Worm (Caenorhabditis elegans): ENCODE data around the gene F28H7.2.
A peak's percentile ranks its signal among the peaks of the same experiment; 100 is the strongest.

The F28H7.2 gene

DNA sequence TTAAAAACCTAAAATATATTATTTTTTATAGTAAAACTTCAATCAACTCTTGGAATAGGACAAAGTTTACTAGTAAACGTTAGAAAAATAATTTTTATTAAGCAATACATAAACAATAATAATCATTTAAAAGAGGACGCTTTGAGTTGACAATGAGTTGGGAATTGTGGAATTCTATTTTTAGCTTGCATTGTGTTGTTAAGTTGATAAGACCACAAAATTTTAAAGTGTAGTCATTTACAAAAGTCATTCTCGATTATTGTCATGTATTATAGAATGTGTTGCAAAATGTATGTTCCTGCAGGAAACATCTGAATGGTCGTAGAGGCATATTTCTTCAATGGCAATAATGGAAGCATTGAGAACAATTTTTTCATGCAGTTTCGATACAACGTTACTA, 36.7 kb upstream of the F28H7.2 start:
- no peak for TF ChIP-seq unc-39 (tag; optimal IDR thresholded peaks at IDR 0.05)
- no peak for TF ChIP-seq sem-2 (GFP tag; optimal IDR thresholded peaks at IDR 0.05)
- no peak for TF ChIP-seq flh-1 (GFP tag; optimal IDR thresholded peaks at IDR 0.05)
- TF ChIP-seq M03D4.4 (tag; optimal IDR thresholded peaks at IDR 0.05): no peak

- TF ChIP-seq unc-120 (tag; optimal IDR thresholded peaks at IDR 0.05; ENCODE audit: poor library complexity, severe bottlenecking): peak; percentile 16
- no peak for TF ChIP-seq nhr-76 (tag; optimal IDR thresholded peaks at IDR 0.05)
Measured at ce11 chrV:10711829-10712607, 35.7 kb upstream of the F28H7.2 start.

ce11 chrV:10712608-10712900, 35.1 kb upstream of the F28H7.2 start:
- no peak for TF ChIP-seq drap-1 (GFP tag; optimal IDR thresholded peaks at IDR 0.05)
- no peak for TF ChIP-seq mep-1 (tag; optimal IDR thresholded peaks at IDR 0.05)
- TF ChIP-seq unc-39 (tag; optimal IDR thresholded peaks at IDR 0.05): no peak
- TF ChIP-seq lin-32 (GFP tag; optimal IDR thresholded peaks at IDR 0.05): no peak
- no peak for TF ChIP-seq snpc-4 (tag; optimal IDR thresholded peaks at IDR 0.05)
- no peak for TF ChIP-seq sptf-1 (tag; optimal IDR thresholded peaks at IDR 0.05)
- TF ChIP-seq ceh-39 (tag; optimal IDR thresholded peaks at IDR 0.05): no peak

- TF ChIP-seq bed-3 (GFP tag; optimal IDR thresholded peaks at IDR 0.05) (no peak), ceh-83 (GFP tag; optimal IDR thresholded peaks at IDR 0.05) (no peak), unc-120 (tag; optimal IDR thresholded peaks at IDR 0.05; ENCODE audit: poor library complexity, severe bottlenecking) (no peak), sem-2 (GFP tag; optimal IDR thresholded peaks at IDR 0.05) (no peak), drap-1 (GFP tag; optimal IDR thresholded peaks at IDR 0.05) (no peak), nhr-76 (tag; optimal IDR thresholded peaks at IDR 0.05) (no peak), ztf-11 (tag; optimal IDR thresholded peaks at IDR 0.05) (no peak), mls-2 (tag; optimal IDR thresholded peaks at IDR 0.05) (no peak)
Measured at ce11 chrV:10713704-10714239, 33.9 kb upstream of the F28H7.2 start.

DNA sequence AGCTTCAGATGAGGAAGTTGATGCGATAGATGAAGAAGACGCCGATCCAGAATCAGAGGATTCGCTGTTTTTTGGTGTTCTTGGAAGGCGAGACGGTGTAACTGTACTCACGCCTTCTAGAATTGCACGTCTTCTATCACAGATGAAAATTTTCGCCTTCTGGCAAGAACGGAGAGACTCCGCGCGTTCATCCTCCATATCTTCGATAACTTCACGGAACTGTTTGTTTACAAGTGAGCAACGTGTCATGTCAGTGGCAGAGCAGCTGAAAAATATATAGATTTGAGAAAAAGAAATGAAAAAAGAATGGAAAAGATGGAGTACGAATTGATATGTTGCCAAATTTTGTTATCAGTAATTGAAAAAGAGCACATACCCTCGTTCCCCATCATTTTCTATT, 33.1 kb upstream of the F28H7.2 start:
- no peak for TF ChIP-seq lin-13 (tag; optimal IDR thresholded peaks at IDR 0.05)
- TF ChIP-seq hlh-1 (tag; optimal IDR thresholded peaks at IDR 0.05): no peak
- TF ChIP-seq ceh-83 (GFP tag; optimal IDR thresholded peaks at IDR 0.05): no peak
- TF ChIP-seq bed-3 (GFP tag; optimal IDR thresholded peaks at IDR 0.05): no peak
- no peak for TF ChIP-seq snpc-4 (tag; optimal IDR thresholded peaks at IDR 0.05)
- TF ChIP-seq lsy-2 (tag; optimal IDR thresholded peaks at IDR 0.05): no peak
- TF ChIP-seq unc-62 (GFP tag; optimal IDR thresholded peaks at IDR 0.05): no peak
- no peak for TF ChIP-seq ceh-39 (tag; optimal IDR thresholded peaks at IDR 0.05)
- TF ChIP-seq ztf-11 (tag; optimal IDR thresholded peaks at IDR 0.05): no peak
- no peak for TF ChIP-seq sptf-1 (tag; optimal IDR thresholded peaks at IDR 0.05)
- no peak for TF ChIP-seq pha-4 (tag; optimal IDR thresholded peaks at IDR 0.05)
- TF ChIP-seq blmp-1 (tag; optimal IDR thresholded peaks at IDR 0.05): no peak

DNA sequence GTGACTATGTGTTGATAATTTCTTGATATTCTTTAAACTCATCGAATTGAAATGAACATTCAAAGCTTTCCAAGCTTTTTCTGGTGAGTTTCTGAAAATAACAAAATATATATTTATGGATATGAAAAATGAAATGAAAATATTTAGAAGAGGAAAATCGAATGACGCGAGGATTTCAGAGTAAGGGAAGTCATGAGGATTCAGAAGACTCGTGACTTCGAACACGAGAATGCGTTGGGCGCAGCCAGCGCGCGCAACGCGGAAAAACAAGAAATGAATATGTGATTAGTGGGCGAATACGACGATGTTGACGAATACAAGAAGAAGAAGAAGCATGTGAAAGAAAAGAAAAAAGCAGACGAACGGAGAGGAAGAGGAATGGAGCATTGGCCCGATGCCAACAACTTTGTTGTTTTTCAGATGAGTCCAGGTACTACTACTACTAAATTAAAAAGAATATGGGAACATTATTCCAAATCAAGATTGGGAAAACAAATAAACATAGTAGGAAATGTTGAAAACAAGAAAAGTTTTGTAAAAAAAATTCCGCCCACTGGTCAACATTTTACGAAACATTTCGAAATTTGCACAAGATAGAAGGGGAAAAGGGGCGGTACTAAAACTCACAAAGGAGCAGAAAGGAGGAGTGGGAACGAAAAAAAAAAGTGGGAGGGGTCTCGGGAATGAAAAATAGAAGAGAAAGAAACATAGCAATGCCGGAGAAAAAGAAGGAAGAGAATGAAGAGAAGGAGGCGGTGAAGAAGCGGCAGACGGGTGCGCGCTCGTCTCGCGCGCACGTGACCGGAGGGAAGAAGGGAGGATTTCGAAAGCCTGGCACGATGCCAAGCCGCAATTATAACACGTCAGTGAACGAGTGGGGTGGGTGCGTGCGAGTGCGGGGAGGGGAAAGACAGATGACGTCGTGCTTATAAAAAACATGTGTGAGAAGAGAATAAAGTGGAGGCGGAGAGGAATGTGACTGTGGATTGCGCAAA, 32.2 kb upstream of the F28H7.2 start:
- TF ChIP-seq nhr-28 (tag; optimal IDR thresholded peaks at IDR 0.05): no peak
- TF ChIP-seq ceh-83 (GFP tag; optimal IDR thresholded peaks at IDR 0.05): peak; percentile 47
- peak; percentile 85 for TF ChIP-seq sptf-1 (tag; optimal IDR thresholded peaks at IDR 0.05)
- TF ChIP-seq zip-8 (tag; optimal IDR thresholded peaks at IDR 0.05): no peak
- no peak for TF ChIP-seq snpc-4 (tag; optimal IDR thresholded peaks at IDR 0.05)
- no peak for TF ChIP-seq lin-32 (GFP tag; optimal IDR thresholded peaks at IDR 0.05)
- peak; percentile 48 for TF ChIP-seq nhr-237 (tag; optimal IDR thresholded peaks at IDR 0.05)
- no peak for TF ChIP-seq blmp-1 (tag; optimal IDR thresholded peaks at IDR 0.05)
- no peak for TF ChIP-seq ceh-39 (tag; optimal IDR thresholded peaks at IDR 0.05)
- peak; percentile 65 for TF ChIP-seq hlh-1 (tag; optimal IDR thresholded peaks at IDR 0.05)
- TF ChIP-seq cnd-1 (tag; optimal IDR thresholded peaks at IDR 0.05): peak; percentile 53
- peak; percentile 57 for TF ChIP-seq nhr-2 (tag; optimal IDR thresholded peaks at IDR 0.05)
- peak; percentile 23 for TF ChIP-seq mep-1 (tag; optimal IDR thresholded peaks at IDR 0.05)
- TF ChIP-seq unc-39 (tag; optimal IDR thresholded peaks at IDR 0.05): no peak
- peak; percentile 57 for TF ChIP-seq drap-1 (GFP tag; optimal IDR thresholded peaks at IDR 0.05)
- TF ChIP-seq sem-2 (GFP tag; optimal IDR thresholded peaks at IDR 0.05): no peak
- TF ChIP-seq mls-2 (tag; optimal IDR thresholded peaks at IDR 0.05): peak; percentile 78
- TF ChIP-seq unc-120 (tag; optimal IDR thresholded peaks at IDR 0.05; ENCODE audit: poor library complexity, severe bottlenecking): peak; percentile 36
- TF ChIP-seq mab-5 (tag; optimal IDR thresholded peaks at IDR 0.05): no peak
- TF ChIP-seq M03D4.4 (tag; optimal IDR thresholded peaks at IDR 0.05): peak; percentile 2
- peak; percentile 47 for TF ChIP-seq tbx-8 (GFP tag; optimal IDR thresholded peaks at IDR 0.05)
- peak; percentile 49 for TF ChIP-seq ham-2 (GFP tag; optimal IDR thresholded peaks at IDR 0.05)
- TF ChIP-seq unc-62 (GFP tag; optimal IDR thresholded peaks at IDR 0.05): peak; percentile 52
- TF ChIP-seq lsy-2 (tag; optimal IDR thresholded peaks at IDR 0.05): peak; percentile 19
- no peak for TF ChIP-seq elt-3 (tag; optimal IDR thresholded peaks at IDR 0.05)
- TF ChIP-seq lin-13 (tag; optimal IDR thresholded peaks at IDR 0.05): peak; percentile 58
- TF ChIP-seq ceh-43 (GFP tag; optimal IDR thresholded peaks at IDR 0.05): peak; percentile 55
- TF ChIP-seq ces-1 (GFP tag; optimal IDR thresholded peaks at IDR 0.05): peak; percentile 68

Data from whole organism, mixed stage, embryonic.